Worm (Caenorhabditis elegans) whole organism, L3 larva: ENCODE measurements around the gene lelo-4.

Experiments used
- aly-2 ChIP-seq: fragments of 150-350 bp; optimal IDR thresholded peaks from 2 replicates; lab custom pipeline; 2014; ENCODE audit warnings: missing biosample characterization, missing genetic modification characterization
- ama-1 ChIP-seq: fragments of 150-350 bp; optimal IDR thresholded peaks from 2 replicates; lab custom pipeline; 2018
- ceh-16 ChIP-seq: sonication (generic microtip); optimal IDR thresholded peaks from 2 replicates; lab custom pipeline; 2017; ENCODE audit warnings: missing biosample characterization, missing genetic modification characterization
- ceh-82 ChIP-seq: fragments of 150-350 bp; optimal IDR thresholded peaks from 2 replicates; lab custom pipeline; 2014; ENCODE audit warnings: missing biosample characterization, missing genetic modification characterization
- daf-12 ChIP-seq: fragments of 150-350 bp; optimal IDR thresholded peaks from 2 replicates; lab custom pipeline; 2014; ENCODE audit warnings: missing biosample characterization, missing genetic modification reagents, missing genetic modification characterization
- egl-5 ChIP-seq: fragments of 150-350 bp; optimal IDR thresholded peaks from 2 replicates; lab custom pipeline; 2017; ENCODE audit warnings: missing biosample characterization, missing genetic modification reagents, missing genetic modification characterization, inconsistent platforms
- elt-2 ChIP-seq: sonication (generic microtip); optimal IDR thresholded peaks from 2 replicates; lab custom pipeline; 2016; ENCODE audit warnings: missing genetic modification reagents, mild to moderate bottlenecking, missing genetic modification characterization, missing compliant biosample characterization
- eor-1 ChIP-seq, 2 experiments: fragments of 150-350 bp; optimal IDR thresholded peaks; 2 replicates each; lab custom pipeline; 2014 to 2018; ENCODE audit warnings: missing biosample characterization in 2 of 2, missing genetic modification characterization in 2 of 2
- fkh-10 ChIP-seq: sonication (generic microtip); optimal IDR thresholded peaks from 2 replicates; lab custom pipeline; 2017; ENCODE audit warnings: missing biosample characterization, missing genetic modification reagents, missing genetic modification characterization
- fos-1 ChIP-seq: fragments of 150-350 bp; optimal IDR thresholded peaks from 2 replicates; lab custom pipeline; 2014; ENCODE audit warnings: missing biosample characterization, missing genetic modification characterization
- hmg-11 ChIP-seq: sonication (generic microtip); optimal IDR thresholded peaks from 2 replicates; lab custom pipeline; 2016; ENCODE audit warnings: missing genetic modification characterization, missing compliant biosample characterization
- jun-1 ChIP-seq: fragments of 150-350 bp; optimal IDR thresholded peaks from 2 replicates; lab custom pipeline; 2014; ENCODE audit warnings: missing biosample characterization, missing genetic modification reagents, missing genetic modification characterization
- lin-15B ChIP-seq: fragments of 150-350 bp; optimal IDR thresholded peaks from 2 replicates; lab custom pipeline; 2014; ENCODE audit warnings: missing biosample characterization, missing genetic modification characterization
- mdl-1 ChIP-seq: fragments of 150-350 bp; optimal IDR thresholded peaks from 2 replicates; lab custom pipeline; 2014; ENCODE audit warnings: missing biosample characterization, missing genetic modification characterization
- mml-1 ChIP-seq: fragments of 150-350 bp; sonication (generic microtip); optimal IDR thresholded peaks from 3 replicates; lab custom pipeline; 2014; ENCODE audit warnings: missing biosample characterization, missing genetic modification characterization
- nfya-1 ChIP-seq: sonication (generic microtip); optimal IDR thresholded peaks from 2 replicates; lab custom pipeline; 2017; ENCODE audit warnings: missing genetic modification characterization, mild to moderate bottlenecking, missing compliant biosample characterization, antibody characterized with exemption, moderate library complexity; ENCODE audit not compliant: insufficient read depth
- nhr-12 ChIP-seq: fragments of 150-350 bp; optimal IDR thresholded peaks from 2 replicates; lab custom pipeline; 2014; ENCODE audit warnings: missing biosample characterization, missing genetic modification characterization
- nhr-23 ChIP-seq: fragments of 150-350 bp; optimal IDR thresholded peaks from 2 replicates; lab custom pipeline; 2014; ENCODE audit warnings: missing biosample characterization, missing genetic modification reagents, missing genetic modification characterization
- nhr-25 ChIP-seq: sonication (generic microtip); optimal IDR thresholded peaks from 2 replicates; lab custom pipeline; 2017; ENCODE audit warnings: missing biosample characterization, missing genetic modification characterization
- nhr-28 ChIP-seq: fragments of 150-350 bp; optimal IDR thresholded peaks from 2 replicates; lab custom pipeline; 2014; ENCODE audit warnings: missing biosample characterization, missing genetic modification characterization
- nhr-76 ChIP-seq: fragments of 150-350 bp; sonication (generic microtip); optimal IDR thresholded peaks from 5 replicates; lab custom pipeline; 2014; ENCODE audit warnings: missing biosample characterization, missing genetic modification characterization
- nhr-77 ChIP-seq: fragments of 150-350 bp; optimal IDR thresholded peaks from 2 replicates; lab custom pipeline; 2014; ENCODE audit warnings: missing biosample characterization, missing genetic modification characterization
- pha-4 ChIP-seq: fragments of 150-350 bp; optimal IDR thresholded peaks from 2 replicates; lab custom pipeline; 2014; ENCODE audit warnings: missing biosample characterization, missing genetic modification reagents, missing genetic modification characterization
- pqm-1 ChIP-seq: fragments of 150-350 bp; optimal IDR thresholded peaks from 2 replicates; lab custom pipeline; 2017; ENCODE audit warnings: missing biosample characterization, missing genetic modification characterization, inconsistent platforms
- sea-2 ChIP-seq: fragments of 150-350 bp; sonication (generic microtip); optimal IDR thresholded peaks from 4 replicates; lab custom pipeline; 2014; ENCODE audit warnings: missing biosample characterization, missing genetic modification reagents, missing genetic modification characterization
- skn-1 ChIP-seq: fragments of 150-350 bp; optimal IDR thresholded peaks from 2 replicates; lab custom pipeline; 2014; ENCODE audit warnings: missing biosample characterization, missing genetic modification characterization
- ztf-11 ChIP-seq: fragments of 150-350 bp; optimal IDR thresholded peaks from 2 replicates; lab custom pipeline; 2014; ENCODE audit warnings: missing biosample characterization, missing genetic modification characterization
- ztf-4 ChIP-seq: fragments of 150-350 bp; optimal IDR thresholded peaks from 2 replicates; lab custom pipeline; 2014; ENCODE audit warnings: missing biosample characterization, missing genetic modification characterization

The lelo-4 gene

DNA sequence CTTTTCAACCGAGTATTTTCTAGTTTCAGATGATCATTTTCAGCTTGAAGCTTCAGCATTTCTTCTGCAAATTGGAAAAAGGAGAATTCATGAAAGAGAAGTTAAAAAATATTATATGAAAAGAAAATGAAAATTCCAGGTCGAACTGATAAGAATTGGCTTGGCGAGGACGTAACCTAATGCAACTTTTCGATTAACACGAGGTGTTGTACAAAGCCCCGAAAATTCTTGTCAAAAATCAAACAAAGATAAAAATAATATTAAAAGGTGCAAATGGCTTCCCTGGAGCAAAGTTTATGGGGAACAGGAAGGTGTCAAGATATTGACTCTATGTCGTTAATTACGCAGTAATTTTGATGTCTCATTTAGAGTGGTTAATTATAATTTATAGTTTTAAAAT is 29.6 kb downstream of the lelo-4 start:
- TF ChIP-seq lin-15B (tag; lab: Kevin White, UChicago): no peak
- TF ChIP-seq daf-12 (tag; lab: Kevin White, UChicago): no peak
- no peak for TF ChIP-seq nfya-1 (tag; lab: Kevin White, UChicago)
- peak; percentile 95 for TF ChIP-seq elt-2 (tag; lab: Kevin White, UChicago)
- no peak for TF ChIP-seq hmg-11 (tag; lab: Kevin White, UChicago)
- TF ChIP-seq fos-1 (tag; lab: Kevin White, UChicago): no peak
- peak; percentile 16 for TF ChIP-seq pqm-1 (tag; lab: Kevin White, UChicago)
- no peak for TF ChIP-seq ceh-16 (tag; lab: Kevin White, UChicago)
- TF ChIP-seq eor-1 (tag; optimal IDR thresholded peaks at IDR 0.05; lab: Kevin White, UChicago): no peak
- TF ChIP-seq skn-1 (tag; lab: Kevin White, UChicago): no peak
- TF ChIP-seq ztf-11 (tag; lab: Kevin White, UChicago): no peak
- no peak for TF ChIP-seq aly-2
- no peak for TF ChIP-seq mdl-1
- no peak for TF ChIP-seq egl-5
- no peak for TF ChIP-seq mml-1 (tag; lab: Kevin White, UChicago)
- no peak for TF ChIP-seq fkh-10 (GFP tag; lab: Kevin White, UChicago)
- no peak for TF ChIP-seq sea-2 (GFP tag; lab: Kevin White, UChicago)

DNA sequence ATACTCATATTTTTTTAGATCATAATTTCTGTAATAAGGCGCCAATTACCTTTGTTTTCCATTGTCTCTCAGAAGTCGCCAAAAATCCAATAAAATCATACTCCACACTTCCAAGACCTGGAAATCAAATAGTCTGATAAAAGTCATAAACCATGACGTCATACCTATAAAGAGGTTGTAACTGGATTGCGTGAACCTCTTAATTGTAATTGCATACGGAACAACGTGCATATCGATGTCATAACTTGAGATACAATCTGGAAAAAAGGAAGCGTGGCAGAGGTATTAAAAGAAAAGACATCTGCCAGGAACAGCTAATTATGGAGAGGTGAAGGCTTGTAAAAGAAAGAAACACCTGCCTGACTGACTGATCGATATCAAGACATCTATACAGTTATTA is 30.4 kb downstream of the lelo-4 start, which contains the start of gene F10C1.9:
Gene F10C1.9 (minus strand): TSS at position 197 of the 400 bp plus-strand sequence.
- TF ChIP-seq nhr-12 (tag; lab: Kevin White, UChicago): no peak
- no peak for TF ChIP-seq pha-4 (tag; lab: Kevin White, UChicago)
- no peak for TF ChIP-seq fos-1 (tag; lab: Kevin White, UChicago)
- no peak for TF ChIP-seq nhr-76 (tag; lab: Kevin White, UChicago)
- peak; percentile 69 for TF ChIP-seq elt-2 (tag; lab: Kevin White, UChicago)
- no peak for TF ChIP-seq eor-1 (tag; optimal IDR thresholded peaks at IDR 0.05; lab: Kevin White, UChicago)
- no peak for TF ChIP-seq ama-1 (lab: Kevin White, UChicago)

- TF ChIP-seq pqm-1 (tag; lab: Kevin White, UChicago): no peak
- TF ChIP-seq nhr-77: no peak
- no peak for TF ChIP-seq mml-1 (tag; lab: Kevin White, UChicago)
- TF ChIP-seq nhr-25 (tag; lab: Kevin White, UChicago): no peak
- no peak for TF ChIP-seq ceh-82 (tag; lab: Kevin White, UChicago)
- no peak for TF ChIP-seq ceh-16 (tag; lab: Kevin White, UChicago)
- TF ChIP-seq elt-2 (tag; lab: Kevin White, UChicago): peak; percentile 94
Measured at ce11 chrII:5747312-5747711, 32.6 kb downstream of the lelo-4 start.

ce11 chrII:5748395-5748794 is 33.7 kb downstream of the lelo-4 start:
- TF ChIP-seq mml-1 (tag; lab: Kevin White, UChicago) (no peak), elt-2 (tag; lab: Kevin White, UChicago) (peak; percentile 100), fkh-10 (GFP tag; lab: Kevin White, UChicago) (no peak), jun-1 (peak; percentile 76), pha-4 (tag; lab: Kevin White, UChicago) (peak; percentile 39), skn-1 (tag; lab: Kevin White, UChicago) (peak; percentile 1), pqm-1 (tag; lab: Kevin White, UChicago) (peak; percentile 97), nhr-28 (tag; lab: Kevin White, UChicago) (no peak)

DNA sequence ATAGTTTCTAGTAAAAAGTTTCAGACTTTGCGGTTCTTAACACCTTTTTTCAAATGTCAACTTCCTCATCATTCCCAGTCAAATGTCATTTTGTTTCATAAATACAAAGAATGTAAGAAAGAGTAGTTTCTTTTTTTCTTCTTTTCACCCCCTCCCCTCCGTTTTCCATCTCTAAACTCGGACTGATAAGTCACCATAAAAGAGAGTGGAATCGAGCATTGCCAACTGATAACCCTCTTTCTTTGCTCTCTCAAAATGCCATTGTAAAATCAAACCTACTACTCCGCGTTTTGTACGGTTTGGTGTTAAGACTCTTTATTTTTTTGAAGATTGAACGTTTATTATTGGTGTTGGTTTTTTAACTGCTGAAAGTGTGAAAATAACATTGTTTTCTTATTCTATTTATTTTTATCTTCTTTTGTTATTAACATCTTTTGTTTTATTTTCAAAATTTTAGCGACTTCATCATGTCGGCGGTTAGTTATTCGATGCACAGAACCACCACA is 35.1 kb downstream of the lelo-4 start, which contains the start of gene ifb-2:
Gene ifb-2 (plus strand): TSS at position 456 of the 506 bp plus-strand sequence.
- TF ChIP-seq elt-2 (tag; lab: Kevin White, UChicago) (peak; percentile 96), jun-1 (no peak), ztf-4 (no peak), pha-4 (tag; lab: Kevin White, UChicago) (no peak), nhr-77 (no peak), pqm-1 (tag; lab: Kevin White, UChicago) (peak; percentile 90)
- TF ChIP-seq, all 47 proteins: peak for 2

DNA sequence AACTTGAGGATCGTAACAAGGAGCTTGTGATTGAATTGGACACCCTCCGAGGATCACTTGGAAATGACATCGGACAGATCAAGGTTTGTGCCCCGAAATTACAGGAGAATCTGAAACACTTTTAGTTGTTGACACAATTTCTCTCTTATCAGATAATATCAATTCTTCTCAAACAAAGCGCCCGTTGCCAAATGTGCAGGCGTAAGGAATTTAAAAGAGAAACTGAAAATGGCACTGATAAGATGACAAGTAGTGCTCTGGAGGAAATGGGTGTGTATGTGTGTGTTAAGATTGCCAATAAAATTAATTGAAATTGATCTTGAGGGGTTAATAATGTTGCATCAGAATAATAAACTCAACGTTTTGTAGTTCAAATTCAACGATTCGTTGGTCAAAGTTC is 36.6 kb downstream of the lelo-4 start:
- TF ChIP-seq pha-4 (tag; lab: Kevin White, UChicago): peak; percentile 39
- no peak for TF ChIP-seq ama-1 (lab: Kevin White, UChicago)
- no peak for TF ChIP-seq aly-2
- TF ChIP-seq elt-2 (tag; lab: Kevin White, UChicago): peak; percentile 97
- TF ChIP-seq pqm-1 (tag; lab: Kevin White, UChicago): peak; percentile 92
- TF ChIP-seq nhr-23 (tag; lab: Kevin White, UChicago): no peak
